Worm (Caenorhabditis elegans): ENCODE measurements around the gene col-185.

The col-185 gene

ce11 chrX:13510997-13511396, at the start of gene col-185:
Gene col-185, minus strand, starts transcription at chrX:13511097.
- TF ChIP-seq him-1 (tag; optimal IDR thresholded peaks at IDR 0.05) (no peak), W03F9.2 (tag; optimal IDR thresholded peaks at IDR 0.05) (no peak), dao-5 (tag; optimal IDR thresholded peaks at IDR 0.05) (no peak)

ce11 chrX:13558667-13559066, 47.8 kb upstream of the col-185 start:
- TF ChIP-seq dao-5 (tag; optimal IDR thresholded peaks at IDR 0.05) (no peak), him-1 (tag; optimal IDR thresholded peaks at IDR 0.05) (no peak), W03F9.2 (tag; optimal IDR thresholded peaks at IDR 0.05) (no peak)

ce11 chrX:13556066-13556465, 45.2 kb upstream of the col-185 start, which contains the start of gene glb-20:
Gene glb-20, minus strand, starts transcription at chrX:13556166.
- TF ChIP-seq him-1 (tag; optimal IDR thresholded peaks at IDR 0.05) (no peak), W03F9.2 (tag; optimal IDR thresholded peaks at IDR 0.05) (no peak), dao-5 (tag; optimal IDR thresholded peaks at IDR 0.05) (no peak)

ce11 chrX:13555098-13555497, 44.2 kb upstream of the col-185 start:
- no peak for TF ChIP-seq W03F9.2 (tag; optimal IDR thresholded peaks at IDR 0.05)
- no peak for TF ChIP-seq dao-5 (tag; optimal IDR thresholded peaks at IDR 0.05)
- no peak for TF ChIP-seq him-1 (tag; optimal IDR thresholded peaks at IDR 0.05)

ce11 chrX:13550890-13551289, 40.0 kb upstream of the col-185 start, which contains the start of gene odr-1:
Gene odr-1, minus strand, starts transcription at chrX:13550990.
- no peak for TF ChIP-seq W03F9.2 (tag; optimal IDR thresholded peaks at IDR 0.05)
- no peak for TF ChIP-seq him-1 (tag; optimal IDR thresholded peaks at IDR 0.05)
- no peak for TF ChIP-seq dao-5 (tag; optimal IDR thresholded peaks at IDR 0.05)

ce11 chrX:13544544-13545021, 33.7 kb upstream of the col-185 start:
- TF ChIP-seq W03F9.2 (tag; optimal IDR thresholded peaks at IDR 0.05): no peak
- TF ChIP-seq him-1 (tag; optimal IDR thresholded peaks at IDR 0.05): no peak
- TF ChIP-seq dao-5 (tag; optimal IDR thresholded peaks at IDR 0.05): no peak

- TF ChIP-seq W03F9.2 (tag; optimal IDR thresholded peaks at IDR 0.05) (no peak), dao-5 (tag; optimal IDR thresholded peaks at IDR 0.05) (no peak), him-1 (tag; optimal IDR thresholded peaks at IDR 0.05) (no peak)
Measured at ce11 chrX:13543350-13543749, 32.5 kb upstream of the col-185 start.

ce11 chrX:13542757-13543156, 31.9 kb upstream of the col-185 start:
- no peak for TF ChIP-seq dao-5 (tag; optimal IDR thresholded peaks at IDR 0.05)
- TF ChIP-seq W03F9.2 (tag; optimal IDR thresholded peaks at IDR 0.05): no peak
- no peak for TF ChIP-seq him-1 (tag; optimal IDR thresholded peaks at IDR 0.05)

- TF ChIP-seq him-1 (tag; optimal IDR thresholded peaks at IDR 0.05) (no peak), dao-5 (tag; optimal IDR thresholded peaks at IDR 0.05) (no peak), W03F9.2 (tag; optimal IDR thresholded peaks at IDR 0.05) (no peak)
Measured at ce11 chrX:13542236-13542635, 31.3 kb upstream of the col-185 start, which contains the start of gene cah-4. Gene cah-4, plus strand, starts transcription at chrX:13542574.

- no peak for TF ChIP-seq dao-5 (tag; optimal IDR thresholded peaks at IDR 0.05)
Measured at ce11 chrX:13541335-13541734, 30.4 kb upstream of the col-185 start.

ce11 chrX:13539701-13540100, 28.8 kb upstream of the col-185 start:
- TF ChIP-seq W03F9.2 (tag; optimal IDR thresholded peaks at IDR 0.05) (no peak), him-1 (tag; optimal IDR thresholded peaks at IDR 0.05) (no peak), dao-5 (tag; optimal IDR thresholded peaks at IDR 0.05) (no peak)

- no peak for TF ChIP-seq dao-5 (tag; optimal IDR thresholded peaks at IDR 0.05)
- TF ChIP-seq him-1 (tag; optimal IDR thresholded peaks at IDR 0.05): no peak
- TF ChIP-seq W03F9.2 (tag; optimal IDR thresholded peaks at IDR 0.05): no peak
Measured at ce11 chrX:13536759-13537158, 25.9 kb upstream of the col-185 start, which contains the start of gene R01E6.5. Gene R01E6.5, plus strand, starts transcription at chrX:13537059.

- TF ChIP-seq dao-5 (tag; optimal IDR thresholded peaks at IDR 0.05): no peak
- TF ChIP-seq W03F9.2 (tag; optimal IDR thresholded peaks at IDR 0.05): no peak
- peak; percentile 74 for TF ChIP-seq him-1 (tag; optimal IDR thresholded peaks at IDR 0.05)
Measured at ce11 chrX:13532424-13533309, 21.8 kb upstream of the col-185 start, which contains the start of gene acr-12. Gene acr-12, plus strand, starts transcription at chrX:13532853.

- no peak for TF ChIP-seq him-1 (tag; optimal IDR thresholded peaks at IDR 0.05)
- no peak for TF ChIP-seq dao-5 (tag; optimal IDR thresholded peaks at IDR 0.05)
- no peak for TF ChIP-seq W03F9.2 (tag; optimal IDR thresholded peaks at IDR 0.05)
Measured at ce11 chrX:13530015-13530778, 19.3 kb upstream of the col-185 start.
